Worm (Caenorhabditis elegans) whole organism, L1 larva: ENCODE measurements around the gene F59B1.2.

Source experiments
- C04F5.9 ChIP-seq: sonication (generic microtip); optimal IDR thresholded peaks from 2 replicates; lab custom pipeline; 2016; ENCODE audit warnings: missing genetic modification characterization, missing compliant biosample characterization
- aly-2 ChIP-seq: fragments of 150-350 bp; optimal IDR thresholded peaks from 2 replicates; lab custom pipeline; 2014; ENCODE audit warnings: missing biosample characterization, missing genetic modification characterization
- blmp-1 ChIP-seq: fragments of 150-350 bp; optimal IDR thresholded peaks from 2 replicates; lab custom pipeline; 2014; ENCODE audit warnings: missing biosample characterization, missing genetic modification characterization
- ces-1 ChIP-seq: fragments of 150-350 bp; optimal IDR thresholded peaks from 2 replicates; lab custom pipeline; 2014; ENCODE audit warnings: missing biosample characterization, missing genetic modification reagents, missing genetic modification characterization
- dpl-1 ChIP-seq, 3 experiments: fragments of 150-350 bp in 2 of 3; sonication (generic microtip) in 1 of 3; optimal IDR thresholded peaks; 2 replicates each; lab custom pipeline; 2014 to 2017; ENCODE audit warnings: missing biosample characterization in 3 of 3, missing genetic modification characterization in 3 of 3, missing genetic modification reagents in 3 of 3
- efl-1 ChIP-seq, 4 experiments: fragments of 150-350 bp; optimal IDR thresholded peaks in 3 of 4; peaks in 1 of 4; 1 replicate in 1 of 4; 2 replicates in 3 of 4; lab custom pipeline; 2014; ENCODE audit warnings: missing biosample characterization in 2 of 4, missing genetic modification characterization in 2 of 4, missing genetic modification reagents in 2 of 4
- efl-3 ChIP-seq: fragments of 200-800 bp; sonication (Bioruptor generic); optimal IDR thresholded peaks from 2 replicates; lab custom pipeline; 2018; ENCODE audit warnings: mild to moderate bottlenecking, missing genetic modification characterization, missing compliant biosample characterization
- egl-13 ChIP-seq: sonication (generic microtip); optimal IDR thresholded peaks from 2 replicates; lab custom pipeline; 2016; ENCODE audit warnings: missing genotype, missing genetic modification reagents, missing genetic modification characterization, missing compliant biosample characterization
- egl-27 ChIP-seq, 2 experiments: fragments of 150-350 bp in 1 of 2; sonication (generic microtip); optimal IDR thresholded peaks; 3 replicates each; lab custom pipeline; 2017 to 2018; ENCODE audit warnings: missing biosample characterization in 2 of 2, missing genetic modification characterization in 2 of 2, missing genetic modification reagents in 2 of 2
- fos-1 ChIP-seq: fragments of 150-350 bp; optimal IDR thresholded peaks from 2 replicates; lab custom pipeline; 2014; ENCODE audit warnings: missing biosample characterization, missing genetic modification characterization
- hlh-17 ChIP-seq: fragments of 200-800 bp; sonication (Bioruptor generic); optimal IDR thresholded peaks from 2 replicates; lab custom pipeline; 2018; ENCODE audit warnings: missing genetic modification characterization, mild to moderate bottlenecking, missing compliant biosample characterization, moderate library complexity, borderline replicate concordance
- hpl-2 ChIP-seq: fragments of 150-350 bp; optimal IDR thresholded peaks from 2 replicates; lab custom pipeline; 2014; ENCODE audit warnings: missing biosample characterization, missing genetic modification reagents, missing genetic modification characterization
- isw-1 ChIP-seq: fragments of 200-800 bp; sonication (Bioruptor generic); IDR thresholded peaks from 2 replicates; pipeline ENCODE4 v1.3.6; 2022; ENCODE audit warnings: missing genetic modification characterization, missing compliant biosample characterization
- jun-1 ChIP-seq: fragments of 150-350 bp; optimal IDR thresholded peaks from 2 replicates; lab custom pipeline; 2014; ENCODE audit warnings: missing biosample characterization, missing genetic modification reagents, missing genetic modification characterization
- lin-15B ChIP-seq: fragments of 150-350 bp; sonication (generic microtip); optimal IDR thresholded peaks from 3 replicates; lab custom pipeline; 2014; ENCODE audit warnings: missing biosample characterization, missing genetic modification characterization
- lin-39 ChIP-seq: fragments of 150-350 bp; optimal IDR thresholded peaks from 2 replicates; lab custom pipeline; 2014; ENCODE audit warnings: missing biosample characterization, missing genetic modification reagents, missing genetic modification characterization
- lir-3 ChIP-seq: sonication (generic microtip); optimal IDR thresholded peaks from 2 replicates; lab custom pipeline; 2016; ENCODE audit warnings: mild to moderate bottlenecking, missing genetic modification characterization, moderate library complexity, missing compliant biosample characterization; ENCODE audit not compliant: poor library complexity
- lsy-2 ChIP-seq, 2 experiments: fragments of 150-350 bp; optimal IDR thresholded peaks; 2 replicates each; lab custom pipeline; 2014; ENCODE audit warnings: missing biosample characterization in 2 of 2, missing genetic modification characterization in 2 of 2
- mab-9 ChIP-seq: fragments of 200-800 bp; sonication (Bioruptor generic); IDR thresholded peaks from 2 replicates; pipeline ENCODE4 v1.3.6; 2022; ENCODE audit warnings: missing genetic modification reagents, missing genetic modification characterization, missing compliant biosample characterization
- mdl-1 ChIP-seq, 2 experiments: fragments of 150-350 bp; optimal IDR thresholded peaks; 2 replicates each; lab custom pipeline; 2014 to 2017; ENCODE audit warnings: missing biosample characterization in 2 of 2, missing genetic modification characterization in 2 of 2, inconsistent platforms in 1 of 2
- mef-2 ChIP-seq: fragments of 150-350 bp; optimal IDR thresholded peaks from 2 replicates; lab custom pipeline; 2014; ENCODE audit warnings: missing biosample characterization, missing genetic modification characterization
- mep-1 ChIP-seq: fragments of 150-350 bp; optimal IDR thresholded peaks from 2 replicates; lab custom pipeline; 2014; ENCODE audit warnings: missing biosample characterization, missing genetic modification characterization
- nhr-11 ChIP-seq: fragments of 150-350 bp; optimal IDR thresholded peaks from 2 replicates; lab custom pipeline; 2014; ENCODE audit warnings: missing biosample characterization, missing genetic modification characterization
- nhr-20 ChIP-seq: sonication (generic microtip); optimal IDR thresholded peaks from 2 replicates; lab custom pipeline; 2016; ENCODE audit warnings: mild to moderate bottlenecking, missing genetic modification characterization, missing compliant biosample characterization
- nhr-28 ChIP-seq: fragments of 150-350 bp; optimal IDR thresholded peaks from 2 replicates; lab custom pipeline; 2014; ENCODE audit warnings: missing biosample characterization, missing genetic modification characterization
- nhr-47 ChIP-seq: sonication (generic microtip); optimal IDR thresholded peaks from 2 replicates; lab custom pipeline; 2016; ENCODE audit warnings: mild to moderate bottlenecking, missing genetic modification characterization, moderate library complexity, missing compliant biosample characterization
- nhr-84 ChIP-seq: sonication (generic microtip); optimal IDR thresholded peaks from 2 replicates; lab custom pipeline; 2017; ENCODE audit warnings: missing biosample characterization, missing genetic modification characterization
- nhr-85 ChIP-seq: sonication (generic microtip); peaks from one replicate; lab custom pipeline; 2016; ENCODE audit warnings: missing genetic modification characterization, inconsistent platforms, missing compliant biosample characterization
- nhr-90 ChIP-seq: sonication (generic microtip); optimal IDR thresholded peaks from 2 replicates; lab custom pipeline; 2016; ENCODE audit warnings: mild to moderate bottlenecking, missing genetic modification characterization, missing compliant biosample characterization; ENCODE audit not compliant: poor library complexity
- pag-3 ChIP-seq: sonication (generic microtip); optimal IDR thresholded peaks from 2 replicates; lab custom pipeline; 2017; ENCODE audit warnings: missing genetic modification characterization, mild to moderate bottlenecking, missing compliant biosample characterization, antibody characterized with exemption, borderline replicate concordance; ENCODE audit not compliant: insufficient read depth
- pqm-1 ChIP-seq: sonication (generic microtip); optimal IDR thresholded peaks from 3 replicates; lab custom pipeline; 2017; ENCODE audit warnings: missing biosample characterization, missing genetic modification characterization
- skn-1 ChIP-seq: fragments of 150-350 bp; optimal IDR thresholded peaks from 2 replicates; lab custom pipeline; 2014; ENCODE audit warnings: missing biosample characterization, missing genetic modification characterization
- snpc-4 ChIP-seq: fragments of 150-350 bp; optimal IDR thresholded peaks from 2 replicates; lab custom pipeline; 2014; ENCODE audit warnings: missing biosample characterization, missing genetic modification characterization
- snu-23 ChIP-seq: sonication (generic microtip); optimal IDR thresholded peaks from 2 replicates; lab custom pipeline; 2016; ENCODE audit warnings: missing genetic modification characterization, missing compliant biosample characterization
- sox-4 ChIP-seq: sonication (generic microtip); optimal IDR thresholded peaks from 2 replicates; lab custom pipeline; 2016; ENCODE audit warnings: missing genetic modification characterization, missing compliant biosample characterization
- sup-37 ChIP-seq: fragments of 200-800 bp; sonication (Bioruptor generic); optimal IDR thresholded peaks from 2 replicates; lab custom pipeline; 2018; ENCODE audit warnings: mild to moderate bottlenecking, missing genetic modification characterization, missing compliant biosample characterization
- swsn-7 ChIP-seq: sonication (generic microtip); optimal IDR thresholded peaks from 2 replicates; lab custom pipeline; 2016; ENCODE audit warnings: missing genetic modification characterization, missing compliant biosample characterization
- tbx-2 ChIP-seq: sonication (generic microtip); optimal IDR thresholded peaks from 2 replicates; lab custom pipeline; 2016; ENCODE audit warnings: missing genetic modification characterization, missing compliant biosample characterization
- unc-130 ChIP-seq: fragments of 150-350 bp; optimal IDR thresholded peaks from 2 replicates; lab custom pipeline; 2017; ENCODE audit warnings: missing biosample characterization, missing genetic modification characterization, inconsistent platforms
- xbp-1 ChIP-seq: sonication (generic microtip); optimal IDR thresholded peaks from 2 replicates; lab custom pipeline; 2016; ENCODE audit warnings: missing genetic modification characterization, missing compliant biosample characterization
- zag-1 ChIP-seq: fragments of 150-350 bp; optimal IDR thresholded peaks from 2 replicates; lab custom pipeline; 2014; ENCODE audit warnings: missing biosample characterization, missing genetic modification characterization
- zip-4 ChIP-seq: fragments of 200-800 bp; sonication (Bioruptor generic); optimal IDR thresholded peaks from 2 replicates; lab custom pipeline; 2018; ENCODE audit warnings: mild to moderate bottlenecking, missing genetic modification characterization, moderate library complexity, missing compliant biosample characterization
- ztf-4 ChIP-seq: fragments of 150-350 bp; optimal IDR thresholded peaks from 2 replicates; lab custom pipeline; 2014; ENCODE audit warnings: missing biosample characterization, missing genetic modification characterization

F59B1.2 gene

DNA sequence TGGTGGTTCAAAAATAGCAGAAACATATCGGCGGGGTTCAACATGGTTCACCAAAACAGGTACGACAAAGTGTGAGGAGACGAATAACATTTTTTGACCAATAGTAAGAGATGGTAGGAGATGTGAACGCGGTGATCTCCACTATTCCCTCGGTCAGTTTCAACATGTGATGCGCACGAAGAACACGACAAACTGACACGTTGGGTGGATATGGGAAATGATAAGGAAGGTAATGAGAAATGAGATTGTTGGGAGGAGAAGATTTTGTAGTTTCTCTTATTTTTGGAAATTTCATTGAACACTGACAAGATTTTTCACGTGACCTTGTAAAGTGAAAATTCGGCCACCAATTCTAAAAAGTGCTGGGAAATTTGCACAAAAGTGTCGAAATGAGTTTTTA is 22.4 kb upstream of the F59B1.2 start (continued):
- no peak for TF ChIP-seq nhr-84 (tag; lab: Kevin White, UChicago)
- TF ChIP-seq skn-1 (tag; lab: Kevin White, UChicago), result no peak
- TF ChIP-seq lir-3 (tag; lab: Kevin White, UChicago), result no peak
- TF ChIP-seq egl-27 (tag; optimal IDR thresholded peaks at IDR 0.05; lab: Kevin White, UChicago), result no peak
- no peak for TF ChIP-seq nhr-90 (tag; lab: Kevin White, UChicago)
- TF ChIP-seq zag-1, result no peak
- TF ChIP-seq hpl-2 (GFP tag; lab: Kevin White, UChicago), result no peak
- no peak for TF ChIP-seq nhr-11 (tag; lab: Kevin White, UChicago)
- no peak for TF ChIP-seq pag-3 (tag; lab: Kevin White, UChicago)
- TF ChIP-seq unc-130, result peak; percentile 87
- no peak for TF ChIP-seq lin-15B (tag; lab: Kevin White, UChicago)
- no peak for TF ChIP-seq pqm-1 (tag; lab: Kevin White, UChicago)

DNA sequence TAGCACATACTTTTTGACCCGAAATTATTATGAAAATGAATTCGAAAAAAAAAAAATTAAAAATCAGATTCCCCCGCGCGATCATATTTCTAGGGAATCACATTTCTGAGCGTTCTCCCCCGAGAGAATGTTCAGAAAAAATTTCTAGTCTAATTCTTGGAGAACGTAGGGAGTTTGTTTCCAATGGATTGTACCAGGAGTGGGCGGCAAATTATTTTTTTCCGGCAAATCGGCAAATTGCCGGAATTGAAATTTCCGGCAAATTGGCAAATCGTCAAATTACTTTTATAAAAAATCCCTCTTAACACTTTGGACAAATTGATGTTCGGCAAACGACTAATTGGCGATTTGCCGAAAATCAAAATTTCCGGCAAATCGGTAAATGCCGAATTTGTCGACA is 21.5 kb upstream of the F59B1.2 start, which contains the start of gene T22F3.10:
T22F3.10 (minus strand) TSS at position 101 of the 400 bp plus-strand sequence.
- TF ChIP-seq blmp-1 (tag; lab: Kevin White, UChicago) (no peak), hlh-17 (GFP tag; lab: Kevin White, UChicago) (no peak), snpc-4 (tag; lab: Kevin White, UChicago) (no peak), C04F5.9 (tag; lab: Kevin White, UChicago) (no peak), swsn-7 (tag; lab: Kevin White, UChicago) (no peak), ces-1 (GFP tag; lab: Kevin White, UChicago) (no peak), snu-23 (GFP tag; lab: Kevin White, UChicago) (no peak), mab-9 (GFP tag; lab: Robert Waterston, UW) (no peak), sox-4 (no peak), jun-1 (tag; lab: Kevin White, UChicago) (no peak)

DNA sequence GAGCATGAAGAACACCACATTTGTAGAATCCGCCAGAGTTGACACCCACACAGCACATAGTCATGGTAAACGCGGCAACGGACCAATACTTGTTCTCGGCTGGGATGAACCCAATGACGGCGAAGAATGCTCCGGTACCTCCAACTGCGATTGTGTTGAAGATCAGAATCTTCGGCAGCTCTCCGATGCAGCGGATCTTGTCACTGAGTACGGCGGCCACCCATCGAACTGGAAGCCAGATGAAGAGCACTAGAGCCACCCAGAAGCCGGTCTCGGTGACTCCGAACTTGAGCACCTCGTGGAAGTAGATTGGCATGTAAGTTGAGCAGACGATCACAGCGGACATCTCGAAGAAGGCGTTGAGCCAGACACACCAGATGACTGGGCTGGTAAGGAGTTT is 20.1 kb upstream of the F59B1.2 start:
- TF ChIP-seq efl-1 (optimal IDR thresholded peaks at IDR 0.05; lab: Kevin White, UChicago) (no peak), efl-1 (GFP tag; optimal IDR thresholded peaks at IDR 0.05 in 1 of 2; lab: Kevin White, UChicago) (peak in 1 of 2 experiments; percentile 26), unc-130 (no peak)

DNA sequence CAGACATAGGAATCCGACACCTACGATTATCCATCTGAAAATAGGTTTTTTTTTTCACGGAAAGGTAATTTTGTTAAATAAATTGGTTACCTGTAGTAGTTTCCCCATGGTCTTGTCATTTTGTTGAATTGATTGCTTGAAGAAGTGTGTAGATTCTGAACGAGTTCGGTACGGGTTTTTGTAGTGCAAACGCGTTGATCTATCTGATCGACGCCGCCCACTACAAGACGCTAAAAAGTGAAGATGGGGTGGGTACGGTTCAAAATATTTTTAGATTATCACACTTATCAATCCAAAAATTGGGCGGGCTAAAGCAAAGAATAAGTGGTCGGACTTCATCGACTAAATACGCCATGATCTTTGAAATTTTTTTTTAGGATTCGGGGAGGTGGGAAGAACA is 18.7 kb upstream of the F59B1.2 start, which contains the start of gene T22F3.11:
T22F3.11 (minus strand) TSS at position 157 of the 400 bp plus-strand sequence.
- TF ChIP-seq nhr-20, result no peak
- peak; percentile 78 for TF ChIP-seq blmp-1 (tag; lab: Kevin White, UChicago)
- no peak for TF ChIP-seq isw-1 (GFP tag; lab: Robert Waterston, UW)
- TF ChIP-seq swsn-7 (tag; lab: Kevin White, UChicago), result no peak
- TF ChIP-seq mab-9 (GFP tag; lab: Robert Waterston, UW), result no peak
- TF ChIP-seq dpl-1 (GFP tag; optimal IDR thresholded peaks at IDR 0.05; lab: Kevin White, UChicago), result no peak
- TF ChIP-seq efl-1 (optimal IDR thresholded peaks at IDR 0.05; lab: Kevin White, UChicago), result no peak
- TF ChIP-seq efl-1 (GFP tag; optimal IDR thresholded peaks at IDR 0.05 in 1 of 2; lab: Kevin White, UChicago), result peak in 1 of 2 experiments; percentile 61
- TF ChIP-seq nhr-47 (tag; lab: Kevin White, UChicago), result no peak
- TF ChIP-seq xbp-1, result no peak
- TF ChIP-seq lin-39 (tag; lab: Kevin White, UChicago), result no peak

DNA sequence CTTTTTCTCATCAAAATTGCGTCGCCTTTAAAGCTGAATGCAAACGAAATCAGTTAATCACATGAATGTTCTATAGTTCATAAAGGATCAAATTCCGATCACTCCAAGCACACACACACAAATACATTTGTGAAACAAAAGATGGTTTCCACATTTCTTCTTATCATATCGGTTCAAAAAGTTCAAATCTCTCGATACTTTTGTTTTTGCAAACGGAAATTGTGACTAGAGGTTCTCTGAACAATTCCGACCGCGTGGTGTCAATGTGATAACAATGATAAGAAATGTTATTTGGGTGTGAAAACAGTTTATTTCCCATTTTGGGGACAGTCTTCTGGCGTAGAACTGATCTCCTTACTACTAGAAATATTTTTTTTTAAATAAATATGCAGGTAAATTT is 16.3 kb upstream of the F59B1.2 start:
- no peak for TF ChIP-seq efl-1 (optimal IDR thresholded peaks at IDR 0.05; lab: Kevin White, UChicago)
- peak in 1 of 2 experiments; percentile 22 for TF ChIP-seq efl-1 (GFP tag; optimal IDR thresholded peaks at IDR 0.05 in 1 of 2; lab: Kevin White, UChicago)
- TF ChIP-seq blmp-1 (tag; lab: Kevin White, UChicago), result peak; percentile 69
- no peak for TF ChIP-seq skn-1 (tag; lab: Kevin White, UChicago)
- TF ChIP-seq unc-130, result peak; percentile 46
- no peak for TF ChIP-seq tbx-2 (tag; lab: Kevin White, UChicago)
- TF ChIP-seq sup-37 (GFP tag; lab: Kevin White, UChicago), result no peak
- no peak for TF ChIP-seq efl-3 (GFP tag; lab: Kevin White, UChicago)
- no peak for TF ChIP-seq ztf-4
- TF ChIP-seq nhr-85 (tag; lab: Kevin White, UChicago), result no peak
- TF ChIP-seq lin-39 (tag; lab: Kevin White, UChicago), result no peak
- peak in 1 of 2 experiments; percentile 30 for TF ChIP-seq lsy-2 (tag; optimal IDR thresholded peaks at IDR 0.05; lab: Kevin White, UChicago)
- no peak for TF ChIP-seq nhr-28 (tag; lab: Kevin White, UChicago)
- TF ChIP-seq mef-2 (tag; lab: Kevin White, UChicago), result no peak
- peak; percentile 64 for TF ChIP-seq nhr-20
- no peak for TF ChIP-seq aly-2 (tag; lab: Kevin White, UChicago)
- TF ChIP-seq fos-1 (tag; lab: Kevin White, UChicago), result no peak
- TF ChIP-seq egl-13 (tag; lab: Kevin White, UChicago), result no peak
- no peak for TF ChIP-seq mep-1 (tag; lab: Kevin White, UChicago)
- TF ChIP-seq mdl-1 (tag; optimal IDR thresholded peaks at IDR 0.05; lab: Kevin White, UChicago), result peak in 1 of 2 experiments; percentile 58
- no peak for TF ChIP-seq jun-1 (tag; lab: Kevin White, UChicago)
- no peak for TF ChIP-seq zip-4 (GFP tag; lab: Kevin White, UChicago)
- no peak for TF ChIP-seq isw-1 (GFP tag; lab: Robert Waterston, UW)
- TF ChIP-seq hpl-2 (GFP tag; lab: Kevin White, UChicago), result no peak
